Worm (Caenorhabditis elegans) whole organism, midembryonic: Measurements from ENCODE around the gene vhl-1.

Experiments used
- T22C8.4 ChIP-seq: fragments of 200-800 bp; sonication (Bioruptor generic); IDR thresholded peaks from 2 replicates; pipeline ENCODE4 v1.3.6; 2022; ENCODE audit warnings: missing genetic modification characterization, missing compliant biosample characterization
- cog-1 ChIP-seq: sonication (generic microtip); optimal IDR thresholded peaks from 2 replicates; lab custom pipeline; 2016; ENCODE audit warnings: missing genetic modification characterization, missing compliant biosample characterization
- flt-1 ChIP-seq: fragments of 200-800 bp; sonication (Bioruptor generic); IDR thresholded peaks from 2 replicates; pipeline ENCODE4 v1.3.6; 2022; ENCODE audit warnings: missing genetic modification characterization, missing compliant biosample characterization
- klf-2 ChIP-seq: fragments of 200-800 bp; sonication (Bioruptor generic); conservative IDR thresholded peaks from 2 replicates; pipeline ENCODE4 v1.3.6; 2022; ENCODE audit warnings: missing genetic modification reagents, missing genetic modification characterization, missing compliant biosample characterization
- med-1 ChIP-seq: sonication (generic microtip); optimal IDR thresholded peaks from 2 replicates; lab custom pipeline; 2017; ENCODE audit warnings: missing genetic modification characterization, mild to moderate bottlenecking, missing compliant biosample characterization, antibody characterized with exemption, missing genetic modification reagents; ENCODE audit not compliant: insufficient read depth
- ref-1 ChIP-seq: fragments of 200-800 bp; sonication (Bioruptor generic); conservative IDR thresholded peaks from 2 replicates; pipeline ENCODE4 v1.3.6; 2022; ENCODE audit warnings: missing genetic modification reagents, missing genetic modification characterization, missing compliant biosample characterization
- tab-1 ChIP-seq: fragments of 200-800 bp; sonication (Bioruptor generic); IDR thresholded peaks from 2 replicates; pipeline ENCODE4 v1.3.6; 2022; ENCODE audit warnings: missing genetic modification characterization, missing compliant biosample characterization
- ztf-23 ChIP-seq: fragments of 200-800 bp; sonication (Bioruptor generic); IDR thresholded peaks from 2 replicates; pipeline ENCODE4 v1.3.6; 2022; ENCODE audit warnings: missing genetic modification reagents, missing genetic modification characterization, missing compliant biosample characterization
- ztf-29 ChIP-seq: fragments of 200-800 bp; sonication (Bioruptor generic); IDR thresholded peaks from 2 replicates; pipeline ENCODE4 v1.3.6; 2022; ENCODE audit warnings: missing genetic modification reagents, missing genetic modification characterization, missing compliant biosample characterization

Gene vhl-1

ce11 chrX:11287617-11288016 is 19.5 kb upstream of the vhl-1 start, which contains the start of gene F38B2.4:
Gene F38B2.4, minus strand, starts transcription at chrX:11287717.
- TF ChIP-seq med-1 (GFP tag; lab: Kevin White, UChicago) (no peak), T22C8.4 (GFP tag; lab: Robert Waterston, UW) (no peak), ref-1 (GFP tag; lab: Robert Waterston, UW) (no peak)

ce11 chrX:11289925-11290324 is 17.2 kb upstream of the vhl-1 start:
- no peak for TF ChIP-seq cog-1 (tag; lab: Kevin White, UChicago)
- no peak for TF ChIP-seq ztf-29
- TF ChIP-seq flt-1 (GFP tag; lab: Robert Waterston, UW) = no peak
- TF ChIP-seq klf-2 (GFP tag; lab: Robert Waterston, UW) = no peak
- no peak for TF ChIP-seq tab-1
- no peak for TF ChIP-seq ztf-23 (GFP tag; lab: Robert Waterston, UW)
- no peak for TF ChIP-seq ref-1 (GFP tag; lab: Robert Waterston, UW)

ce11 chrX:11290528-11290927 is 16.6 kb upstream of the vhl-1 start:
- no peak for TF ChIP-seq med-1 (GFP tag; lab: Kevin White, UChicago)
- TF ChIP-seq ztf-29 = no peak
- 0 out of 2 replicates have a peak, but pooled peaks have one; percentile 28 for TF ChIP-seq flt-1 (GFP tag; lab: Robert Waterston, UW)
- no peak for TF ChIP-seq klf-2 (GFP tag; lab: Robert Waterston, UW)
- TF ChIP-seq ref-1 (GFP tag; lab: Robert Waterston, UW) = no peak
- no peak for TF ChIP-seq ztf-23 (GFP tag; lab: Robert Waterston, UW)
- no peak for TF ChIP-seq cog-1 (tag; lab: Kevin White, UChicago)
- peak; percentile 64 for TF ChIP-seq T22C8.4 (GFP tag; lab: Robert Waterston, UW)

ce11 chrX:11296683-11297365 is 10.3 kb upstream of the vhl-1 start, which contains the start of gene inx-2:
Gene inx-2, minus strand, starts transcription at chrX:11296733.
- TF ChIP-seq tab-1 (peak; percentile 77), flt-1 (GFP tag; lab: Robert Waterston, UW) (no peak)

ce11 chrX:11299642-11300307 is 7.4 kb upstream of the vhl-1 start, which contains the start of the genes snrp-40.1 and F08G12.3:
Gene snrp-40.1, minus strand, starts transcription at chrX:11299784.
Gene F08G12.3, plus strand, starts transcription at chrX:11300257.
- TF ChIP-seq flt-1 (GFP tag; lab: Robert Waterston, UW) = peak; percentile 46
- TF ChIP-seq cog-1 (tag; lab: Kevin White, UChicago) = peak; percentile 76
- no peak for TF ChIP-seq ref-1 (GFP tag; lab: Robert Waterston, UW)

ce11 chrX:11305773-11306172 is 1.4 kb upstream of the vhl-1 start, which contains the start of gene F08G12.1:
Gene F08G12.1, minus strand, starts transcription at chrX:11305873.
- TF ChIP-seq ref-1 (GFP tag; lab: Robert Waterston, UW) (no peak), ztf-29 (no peak), flt-1 (GFP tag; lab: Robert Waterston, UW) (no peak), tab-1 (no peak), klf-2 (GFP tag; lab: Robert Waterston, UW) (no peak), T22C8.4 (GFP tag; lab: Robert Waterston, UW) (no peak), cog-1 (tag; lab: Kevin White, UChicago) (no peak), ztf-23 (GFP tag; lab: Robert Waterston, UW) (no peak), med-1 (GFP tag; lab: Kevin White, UChicago) (no peak)

- TF ChIP-seq ref-1 (GFP tag; lab: Robert Waterston, UW) (no peak), klf-2 (GFP tag; lab: Robert Waterston, UW) (no peak), ztf-23 (GFP tag; lab: Robert Waterston, UW) (no peak), cog-1 (tag; lab: Kevin White, UChicago) (no peak), T22C8.4 (GFP tag; lab: Robert Waterston, UW) (no peak)
Observed at ce11 chrX:11310285-11310838, 3.2 kb downstream of the vhl-1 start, which contains the start of gene F08G12.5. Gene F08G12.5, minus strand, starts transcription at chrX:11310285.

ce11 chrX:11315392-11315791 is 8.2 kb downstream of the vhl-1 start, which contains the start of gene F08G12.11:
Gene F08G12.11, minus strand, starts transcription at chrX:11315572.
- TF ChIP-seq klf-2 (GFP tag; lab: Robert Waterston, UW) (no peak), cog-1 (tag; lab: Kevin White, UChicago) (no peak), tab-1 (no peak), med-1 (GFP tag; lab: Kevin White, UChicago) (no peak), ref-1 (GFP tag; lab: Robert Waterston, UW) (no peak), ztf-23 (GFP tag; lab: Robert Waterston, UW) (no peak), flt-1 (GFP tag; lab: Robert Waterston, UW) (no peak), T22C8.4 (GFP tag; lab: Robert Waterston, UW) (no peak), ztf-29 (no peak)

- TF ChIP-seq cog-1 (tag; lab: Kevin White, UChicago) (no peak), tab-1 (no peak), med-1 (GFP tag; lab: Kevin White, UChicago) (no peak), klf-2 (GFP tag; lab: Robert Waterston, UW) (no peak), ztf-29 (no peak), T22C8.4 (GFP tag; lab: Robert Waterston, UW) (no peak), ref-1 (GFP tag; lab: Robert Waterston, UW) (no peak), ztf-23 (GFP tag; lab: Robert Waterston, UW) (no peak), flt-1 (GFP tag; lab: Robert Waterston, UW) (no peak)
Observed at ce11 chrX:11316750-11317149, 9.6 kb downstream of the vhl-1 start, which contains the start of gene nlp-57. Gene nlp-57, plus strand, starts transcription at chrX:11317050.
